Fruit fly (Drosophila melanogaster): Measurements from ENCODE around the gene Mulk.

The Mulk gene

dm6 chr2L:10278658-10279057, 8.8 kb downstream of the Mulk start, which contains the start of gene Utx (continued):
- TF ChIP-seq Dek (tag; optimal IDR thresholded peaks at IDR 0.05) (no peak), CG12104 (GFP tag; optimal IDR thresholded peaks at IDR 0.05) (no peak), cg (GFP tag; optimal IDR thresholded peaks at IDR 0.05) (no peak), gro (GFP tag; optimal IDR thresholded peaks at IDR 0.05) (peak; percentile 61), Hmr (GFP tag; optimal IDR thresholded peaks at IDR 0.05) (no peak), CG9876 (GFP tag; optimal IDR thresholded peaks at IDR 0.05) (no peak), sens (GFP tag) (no peak), BEAF-32 (GFP tag; optimal IDR thresholded peaks at IDR 0.05) (peak; percentile 88), vfl (GFP tag; optimal IDR thresholded peaks at IDR 0.05) (no peak), mam (GFP tag; optimal IDR thresholded peaks at IDR 0.05) (peak; percentile 4), PHDP (tag; optimal IDR thresholded peaks at IDR 0.05) (no peak), inv (GFP tag; IDR thresholded peaks at IDR 0.05; ENCODE audit: partially characterized antibody) (peak; percentile 88), CG7963 (GFP tag; IDR thresholded peaks at IDR 0.05; ENCODE audit: partially characterized antibody) (peak; percentile 51; the same call in 1 of the 3 replicates), hb (GFP tag; IDR thresholded peaks at IDR 0.05; ENCODE audit: partially characterized antibody) (peak; percentile 53; the same call in 2 of the 3 replicates), tin (GFP tag; optimal IDR thresholded peaks at IDR 0.05) (no peak), CG2129 (GFP tag; IDR thresholded peaks at IDR 0.05; ENCODE audit: partially characterized antibody) (peak; percentile 39; the same call in 1 of the 2 replicates)

- TF ChIP-seq CkIIα-i1 (GFP tag; IDR thresholded peaks at IDR 0.05), result no peak
- TF ChIP-seq knrl (GFP tag; IDR thresholded peaks at IDR 0.05; ENCODE audit: partially characterized antibody), result no peak
- TF ChIP-seq Bteb2 (GFP tag; optimal IDR thresholded peaks at IDR 0.05), result no peak
- no peak for TF ChIP-seq emc (GFP tag; optimal IDR thresholded peaks at IDR 0.05)
- no peak for TF ChIP-seq CG13123 (GFP tag; optimal IDR thresholded peaks at IDR 0.05)
- TF ChIP-seq CG2712 (tag; optimal IDR thresholded peaks at IDR 0.05), result no peak
- no peak for TF ChIP-seq ham (GFP tag; IDR thresholded peaks at IDR 0.05)
- TF ChIP-seq sens (GFP tag), result no peak
These were observed 10.9 kb downstream of the Mulk start, which contains the start of gene CG34043 for dm6 chr2L:10280772-10281171. CG34043 (minus strand) TSS chr2L:10280872.

dm6 chr2L:10291276-10291675, 21.4 kb downstream of the Mulk start:
- TF ChIP-seq CG6689 (GFP tag; IDR thresholded peaks at IDR 0.05), result no peak
- TF ChIP-seq chn (GFP tag; optimal IDR thresholded peaks at IDR 0.05), result no peak
- TF ChIP-seq E2f2 (GFP tag; IDR thresholded peaks at IDR 0.05), result no peak
- no peak for TF ChIP-seq Pdp1 (GFP tag; optimal IDR thresholded peaks at IDR 0.05)
- no peak for TF ChIP-seq CG1647 (GFP tag; optimal IDR thresholded peaks at IDR 0.05)
- no peak for TF ChIP-seq CG15696 (tag; optimal IDR thresholded peaks at IDR 0.05)
- TF ChIP-seq insv (GFP tag; optimal IDR thresholded peaks at IDR 0.05), result peak in 1 of 2 experiments; percentile 94
- no peak for TF ChIP-seq CG2116 (GFP tag; optimal IDR thresholded peaks at IDR 0.05)
- no peak for TF ChIP-seq sug (tag; optimal IDR thresholded peaks at IDR 0.05)
- TF ChIP-seq Elba2 (GFP tag; optimal IDR thresholded peaks at IDR 0.05), result peak; percentile 100

- TF ChIP-seq Poxn (GFP tag; IDR thresholded peaks at IDR 0.05) (no peak), ERR (GFP tag; optimal IDR thresholded peaks at IDR 0.05) (peak; percentile 55), CG2199 (GFP tag; IDR thresholded peaks at IDR 0.05) (0 out of 3 replicates have a peak, but pooled peaks have one; percentile 7), B-H1 (GFP tag; IDR thresholded peaks at IDR 0.05) (peak; percentile 46; the same call in 1 of the 3 replicates), fu2 (GFP tag; optimal IDR thresholded peaks at IDR 0.05) (peak; percentile 40), gfzf (GFP tag; optimal IDR thresholded peaks at IDR 0.05) (peak; percentile 14), bab2 (GFP tag; optimal IDR thresholded peaks at IDR 0.05) (peak; percentile 56), CG12744 (GFP tag; optimal IDR thresholded peaks at IDR 0.05) (peak; percentile 61), MESR4 (GFP tag; optimal IDR thresholded peaks at IDR 0.05) (peak; percentile 77), NFAT (GFP tag; IDR thresholded peaks at IDR 0.05) (no peak), CG10979 (tag; optimal IDR thresholded peaks at IDR 0.05) (peak; percentile 64), CG2116 (GFP tag; optimal IDR thresholded peaks at IDR 0.05) (peak; percentile 43), dpn (GFP tag; optimal IDR thresholded peaks at IDR 0.05) (peak; percentile 66 to 76), prd (optimal IDR thresholded peaks at IDR 0.05) (no peak), prd (GFP tag; IDR thresholded peaks at IDR 0.05) (peak; percentile 75; the same call in 2 of the 3 replicates), ind (GFP tag; optimal IDR thresholded peaks at IDR 0.05) (peak; percentile 63)
These were observed 22.3 kb downstream of the Mulk start, which contains the start of gene Ufd4 for dm6 chr2L:10292066-10292560. Ufd4 (minus strand) TSS chr2L:10292365.

Measured in whole organism, embryonic.